Worm (Caenorhabditis elegans) whole organism, L4/young adult: Measurements from ENCODE around the gene D1054.19.

ENCODE experiments used
- W03F9.2 ChIP-seq: fragments of 150-350 bp; optimal IDR thresholded peaks from 2 replicates; lab custom pipeline; 2014; ENCODE audit warnings: missing biosample characterization, missing genetic modification characterization
- dao-5 ChIP-seq: sonication (generic microtip); optimal IDR thresholded peaks from 2 replicates; lab custom pipeline; 2016; ENCODE audit warnings: missing genotype, missing genetic modification characterization, moderate library complexity, missing compliant biosample characterization
- him-1 ChIP-seq: sonication (generic microtip); optimal IDR thresholded peaks from 2 replicates; lab custom pipeline; 2016; ENCODE audit warnings: missing genotype, missing genetic modification reagents, missing genetic modification characterization, missing compliant biosample characterization

Gene D1054.19

DNA sequence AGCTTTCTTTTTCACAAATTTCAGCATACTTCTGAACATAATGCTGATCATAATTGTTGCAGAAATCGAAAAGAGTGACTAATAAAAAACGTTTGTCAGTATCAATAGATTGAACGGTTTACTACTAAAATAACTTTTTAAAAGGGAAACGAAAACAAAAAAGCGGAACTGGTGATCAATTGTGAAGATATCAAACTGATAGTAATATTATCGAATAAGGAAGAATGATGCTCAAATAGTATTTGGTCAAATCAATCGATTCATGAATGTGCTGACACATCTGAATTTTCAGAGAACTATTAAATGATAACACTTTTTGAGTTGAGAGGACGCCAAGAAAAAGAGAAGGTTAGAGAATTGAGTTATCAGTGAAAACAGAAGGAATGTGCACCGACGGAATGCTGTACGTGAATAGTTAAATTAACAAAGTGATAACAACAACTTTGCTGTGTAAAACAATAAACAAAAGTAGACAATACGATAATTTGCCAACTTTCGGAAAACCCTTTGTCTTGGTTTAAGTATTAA is 19.0 kb upstream of the D1054.19 start, which contains the start of gene D1054.5:
D1054.5 (minus strand) TSS at position 51 of the 528 bp plus-strand sequence.
- TF ChIP-seq W03F9.2 (tag; lab: Kevin White, UChicago): no peak
- no peak for TF ChIP-seq dao-5 (tag; lab: Kevin White, UChicago)
- no peak for TF ChIP-seq him-1 (tag; lab: Kevin White, UChicago)

DNA sequence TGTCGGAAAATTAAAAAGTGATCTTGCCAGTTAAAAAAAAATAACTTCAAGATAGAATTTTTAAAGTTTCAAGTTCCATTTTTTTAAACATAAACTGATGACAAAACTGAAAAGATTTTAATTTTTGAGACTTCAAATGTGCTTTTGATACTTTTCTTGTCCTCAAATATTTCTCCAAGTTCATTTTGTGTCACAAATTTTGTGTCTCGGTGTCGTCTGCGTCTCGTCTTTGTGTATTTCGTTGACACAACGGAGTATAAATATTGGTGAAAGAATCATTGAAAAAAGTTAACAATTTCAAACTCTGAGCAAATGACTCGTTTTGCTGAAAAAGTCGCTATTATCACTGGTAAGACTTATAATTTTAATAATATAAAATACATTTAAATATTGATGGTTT is 11.6 kb upstream of the D1054.19 start, which contains the start of gene D1054.8:
D1054.8 (plus strand) TSS at position 301 of the 400 bp plus-strand sequence.
- TF ChIP-seq him-1 (tag; lab: Kevin White, UChicago): no peak
- no peak for TF ChIP-seq dao-5 (tag; lab: Kevin White, UChicago)
- TF ChIP-seq W03F9.2 (tag; lab: Kevin White, UChicago): no peak

DNA sequence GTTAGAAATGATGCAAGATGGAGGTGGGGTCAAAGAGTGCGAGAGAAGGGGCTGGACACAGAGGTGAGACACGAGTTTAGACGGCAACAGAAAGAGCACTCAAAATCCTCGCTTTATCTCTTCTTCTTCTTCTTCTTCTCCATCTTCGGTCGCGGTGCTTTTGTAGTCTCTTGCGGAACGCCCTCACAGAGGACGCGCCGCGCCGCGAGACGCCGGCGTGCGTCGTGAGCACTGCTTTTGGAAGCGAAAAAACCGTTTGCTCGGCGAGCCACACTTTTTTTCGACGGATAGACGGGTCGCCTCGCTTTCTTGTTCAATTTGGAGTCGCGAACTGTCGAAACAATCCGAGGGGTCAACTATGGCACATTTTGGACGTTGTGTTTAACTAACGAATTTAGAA is 4.7 kb upstream of the D1054.19 start, which contains the start of gene D1054.9:
D1054.9 (minus strand) TSS at position 137 of the 400 bp plus-strand sequence.
- no peak for TF ChIP-seq dao-5 (tag; lab: Kevin White, UChicago)
- no peak for TF ChIP-seq him-1 (tag; lab: Kevin White, UChicago)
- no peak for TF ChIP-seq W03F9.2 (tag; lab: Kevin White, UChicago)

ce11 chrV:10792775-10793174 is 2.8 kb upstream of the D1054.19 start, which contains the start of gene D1054.10:
Gene D1054.10 (minus strand): TSS chrV:10792875.
- TF ChIP-seq W03F9.2 (tag; lab: Kevin White, UChicago) (no peak), him-1 (tag; lab: Kevin White, UChicago) (no peak), dao-5 (tag; lab: Kevin White, UChicago) (no peak)

DNA sequence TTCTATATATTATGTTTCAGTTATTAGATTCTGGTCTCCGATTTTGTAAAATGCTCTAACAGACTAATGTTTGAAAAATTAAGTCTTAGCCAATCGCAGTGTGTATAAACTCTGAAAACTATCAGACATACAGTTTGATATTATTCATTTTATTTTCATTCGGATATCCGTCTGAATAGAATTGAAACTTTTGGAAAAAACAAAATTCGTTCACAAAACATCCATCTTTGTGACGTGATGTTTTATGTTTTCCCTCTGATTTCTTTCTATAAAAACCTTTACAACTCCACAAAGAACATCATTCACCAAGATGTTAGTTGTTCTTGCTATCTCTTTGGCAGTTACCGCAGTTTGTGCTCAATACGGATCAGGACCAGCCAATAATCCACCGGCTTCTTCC is 2.1 kb upstream of the D1054.19 start, which contains the start of gene ule-3:
ule-3 (plus strand) TSS at position 301 of the 400 bp plus-strand sequence.
- no peak for TF ChIP-seq dao-5 (tag; lab: Kevin White, UChicago)

DNA sequence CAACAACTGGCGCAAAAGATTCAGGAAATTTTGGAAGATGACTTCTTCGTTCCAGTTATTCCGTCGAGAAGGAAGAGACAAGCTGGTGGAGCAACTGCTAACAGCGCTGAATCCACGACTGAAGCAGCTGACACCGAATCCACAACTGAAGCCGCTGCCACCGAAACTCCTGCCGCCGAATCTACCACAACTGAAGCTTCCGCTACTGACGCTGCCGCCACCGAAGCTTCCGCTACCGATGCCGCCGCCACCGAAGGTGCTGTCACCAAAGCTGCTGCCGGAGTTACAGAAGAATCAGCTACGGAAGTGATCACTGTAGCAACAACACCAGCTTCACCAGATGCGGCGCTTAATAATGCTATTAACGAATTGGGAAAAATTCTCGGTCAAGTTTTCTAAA is 1.1 kb upstream of the D1054.19 start:
- TF ChIP-seq him-1 (tag; lab: Kevin White, UChicago) (no peak), W03F9.2 (tag; lab: Kevin White, UChicago) (no peak), dao-5 (tag; lab: Kevin White, UChicago) (no peak)

- TF ChIP-seq him-1 (tag; lab: Kevin White, UChicago) (no peak), dao-5 (tag; lab: Kevin White, UChicago) (no peak), W03F9.2 (tag; lab: Kevin White, UChicago) (no peak)
These were observed 2.5 kb downstream of the D1054.19 start, which contains the start of gene srh-184 for ce11 chrV:10798090-10798489. Gene srh-184 (minus strand): TSS chrV:10798190.

DNA sequence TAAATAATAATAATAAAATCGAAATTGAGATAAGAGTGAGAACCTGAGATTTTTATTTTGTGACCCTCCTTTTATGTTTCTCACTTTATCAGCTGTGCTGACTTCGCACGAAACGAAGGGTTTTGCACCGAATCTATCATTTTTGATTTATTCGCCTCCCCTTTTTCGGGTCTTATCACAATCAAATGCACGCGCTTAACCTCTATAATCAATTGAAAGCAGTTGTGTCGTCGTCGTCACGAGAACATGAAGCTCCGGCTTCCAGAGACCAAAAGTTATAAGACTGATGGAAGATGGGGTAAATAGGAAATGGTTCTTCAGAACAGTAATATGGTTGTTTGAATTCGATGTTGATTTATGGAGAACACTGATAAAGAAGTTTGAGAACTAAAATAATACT is 5.6 kb downstream of the D1054.19 start, which contains the start of gene D1054.18:
D1054.18 (minus strand) TSS at position 45 of the 400 bp plus-strand sequence.
- TF ChIP-seq W03F9.2 (tag; lab: Kevin White, UChicago): no peak
- TF ChIP-seq him-1 (tag; lab: Kevin White, UChicago): no peak
- TF ChIP-seq dao-5 (tag; lab: Kevin White, UChicago): no peak

DNA sequence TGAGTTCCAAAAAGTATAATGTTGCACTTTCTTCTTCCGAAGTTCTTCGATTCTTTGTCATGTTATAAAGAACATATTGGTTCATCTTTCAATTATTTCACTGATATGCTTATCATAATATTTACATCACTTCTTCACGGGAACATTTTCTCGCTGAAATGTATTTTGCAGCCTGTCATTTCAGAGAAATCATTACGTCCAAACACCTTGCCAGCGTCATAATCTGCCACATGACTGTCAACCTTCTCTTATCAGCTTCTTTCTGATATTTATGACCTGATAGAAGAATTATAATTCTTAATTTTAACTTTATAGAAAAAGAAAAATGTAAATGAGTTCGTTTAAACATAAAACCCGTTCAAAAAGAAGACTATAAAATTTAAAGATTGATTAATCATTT is 6.5 kb downstream of the D1054.19 start:
- peak; percentile 1 for TF ChIP-seq W03F9.2 (tag; lab: Kevin White, UChicago)
- no peak for TF ChIP-seq dao-5 (tag; lab: Kevin White, UChicago)
- no peak for TF ChIP-seq him-1 (tag; lab: Kevin White, UChicago)

ce11 chrV:10804374-10804773 is 8.8 kb downstream of the D1054.19 start, which contains the start of gene secs-1:
Gene secs-1 (minus strand): TSS chrV:10804474.
- TF ChIP-seq W03F9.2 (tag; lab: Kevin White, UChicago): no peak
- no peak for TF ChIP-seq dao-5 (tag; lab: Kevin White, UChicago)
- no peak for TF ChIP-seq him-1 (tag; lab: Kevin White, UChicago)

DNA sequence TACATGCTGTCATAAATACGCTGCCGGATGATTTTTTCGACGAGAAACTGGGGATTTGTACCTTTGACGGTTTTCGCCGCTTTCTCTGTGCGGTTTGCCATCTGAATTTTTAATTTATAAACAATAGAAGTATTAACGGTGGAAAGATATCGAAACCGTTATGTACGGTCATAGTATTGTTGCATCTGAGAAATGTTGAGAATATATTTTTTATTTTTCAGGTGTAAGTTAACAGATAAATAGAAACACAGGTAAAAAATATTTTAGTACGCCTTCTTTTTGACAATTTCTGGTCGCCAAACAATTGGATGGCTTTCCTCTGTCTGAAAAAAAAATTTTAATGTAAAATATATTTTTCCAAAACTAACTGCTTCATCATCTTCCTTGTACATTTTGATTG is 10.3 kb downstream of the D1054.19 start, which contains the start of gene prp-38:
prp-38 (minus strand) TSS at position 101 of the 400 bp plus-strand sequence.
- no peak for TF ChIP-seq dao-5 (tag; lab: Kevin White, UChicago)
- no peak for TF ChIP-seq him-1 (tag; lab: Kevin White, UChicago)
- no peak for TF ChIP-seq W03F9.2 (tag; lab: Kevin White, UChicago)

ce11 chrV:10807862-10808327 is 12.3 kb downstream of the D1054.19 start, which contains the start of gene plrg-1:
Gene plrg-1 (minus strand): TSS chrV:10807912.
- TF ChIP-seq him-1 (tag; lab: Kevin White, UChicago): peak; percentile 33
- TF ChIP-seq dao-5 (tag; lab: Kevin White, UChicago): peak; percentile 29
- peak; percentile 92 for TF ChIP-seq W03F9.2 (tag; lab: Kevin White, UChicago)

DNA sequence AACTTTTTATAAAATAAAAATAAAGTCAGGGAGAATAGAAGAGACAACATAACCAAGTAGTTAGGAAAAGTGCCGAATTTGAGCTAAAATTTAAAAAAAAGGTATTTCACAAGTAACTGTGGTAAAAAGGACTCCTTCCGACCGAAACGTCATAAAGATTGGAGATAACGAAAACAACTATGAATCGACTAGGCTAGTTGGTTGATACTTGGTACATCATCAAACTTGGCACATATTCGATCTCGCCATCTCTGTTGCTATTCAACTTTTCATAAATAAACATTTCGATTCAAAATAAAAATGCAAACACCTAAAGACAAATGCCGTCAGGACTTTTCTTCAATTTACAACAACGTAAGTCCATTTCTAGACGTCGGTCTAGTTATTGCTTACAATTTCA is 16.2 kb downstream of the D1054.19 start, which contains the start of gene C29A12.22:
C29A12.22 (plus strand) TSS at position 301 of the 400 bp plus-strand sequence.
- no peak for TF ChIP-seq him-1 (tag; lab: Kevin White, UChicago)
- no peak for TF ChIP-seq dao-5 (tag; lab: Kevin White, UChicago)
- no peak for TF ChIP-seq W03F9.2 (tag; lab: Kevin White, UChicago)
